ENCODE assay signal across 5 worm cellular contexts in genomic region chrIII:10305295-10305694, ce11.
TF ChIP-seq lines count a peak whose summit lies in the region.

No protein-coding gene starts in this region.

TF ChIP-seq in whole organism, L1 larva, 84 proteins besides CTCF, POLR2A, EP300 and RAD21:
- TF ChIP-seq efl-1 (optimal IDR thresholded peaks at IDR 0.05; lab: Kevin White, UChicago) = no peak
- TF ChIP-seq efl-1 (GFP tag; optimal IDR thresholded peaks at IDR 0.05 in 1 of 2; lab: Kevin White, UChicago) = peak in 1 of 2 experiments; percentile 18
- TF ChIP-seq egl-13 (tag; optimal IDR thresholded peaks at IDR 0.05; lab: Kevin White, UChicago) = no peak
- TF ChIP-seq elt-2 (tag; optimal IDR thresholded peaks at IDR 0.05; lab: Kevin White, UChicago) = peak; percentile 76
- no peak for TF ChIP-seq sptf-1 (tag; optimal IDR thresholded peaks at IDR 0.05; lab: Kevin White, UChicago)
- no peak for TF ChIP-seq unc-62 (GFP tag; optimal IDR thresholded peaks at IDR 0.05; lab: Kevin White, UChicago)
TF ChIP-seq in whole organism, L1 larva: peak in this region for 2.

TF ChIP-seq in whole organism, L2 larva, 48 proteins besides CTCF, POLR2A, EP300 and RAD21:
- TF ChIP-seq mdl-1 (tag; optimal IDR thresholded peaks at IDR 0.05; lab: Kevin White, UChicago) (no peak), fos-1 (tag; optimal IDR thresholded peaks at IDR 0.05; lab: Kevin White, UChicago) (peak; percentile 94)

TF ChIP-seq in whole organism, L3 larva, 47 proteins besides CTCF, POLR2A, EP300 and RAD21:
- TF ChIP-seq fos-1 (tag; optimal IDR thresholded peaks at IDR 0.05; lab: Kevin White, UChicago) (no peak), lsy-12 (tag; optimal IDR thresholded peaks at IDR 0.05; lab: Kevin White, UChicago) (no peak), ama-1 (optimal IDR thresholded peaks at IDR 0.05; lab: Kevin White, UChicago) (no peak), R02D3.7 (tag; optimal IDR thresholded peaks at IDR 0.05; lab: Kevin White, UChicago) (no peak), jun-1 (tag; optimal IDR thresholded peaks at IDR 0.05; lab: Kevin White, UChicago) (peak; percentile 24), fkh-10 (GFP tag; optimal IDR thresholded peaks at IDR 0.05; lab: Kevin White, UChicago) (no peak), pqm-1 (tag; optimal IDR thresholded peaks at IDR 0.05; lab: Kevin White, UChicago) (peak; percentile 59), mdl-1 (tag; optimal IDR thresholded peaks at IDR 0.05; lab: Kevin White, UChicago) (no peak), skn-1 (tag; optimal IDR thresholded peaks at IDR 0.05; lab: Kevin White, UChicago) (no peak), daf-12 (tag; optimal IDR thresholded peaks at IDR 0.05; lab: Kevin White, UChicago) (no peak), elt-2 (tag; optimal IDR thresholded peaks at IDR 0.05; lab: Kevin White, UChicago) (peak; percentile 71), unc-62 (GFP tag; optimal IDR thresholded peaks at IDR 0.05; lab: Kevin White, UChicago) (no peak), nhr-23 (tag; optimal IDR thresholded peaks at IDR 0.05; lab: Kevin White, UChicago) (no peak)
TF ChIP-seq in whole organism, L3 larva: peak in this region for 3.

TF ChIP-seq in whole organism, L4 larva, 104 proteins besides CTCF, POLR2A, EP300 and RAD21:
- TF ChIP-seq vab-7 (GFP tag; IDR thresholded peaks at IDR 0.05; lab: Robert Waterston, UW) (no peak), dmd-6 (GFP tag; IDR thresholded peaks at IDR 0.05; lab: Robert Waterston, UW) (peak; percentile 21; the same call in 1 of the 2 replicates), pqm-1 (tag; optimal IDR thresholded peaks at IDR 0.05; lab: Kevin White, UChicago) (peak; percentile 58), php-3 (GFP tag; IDR thresholded peaks at IDR 0.05; lab: Robert Waterston, UW) (0 out of 2 replicates have a peak, but pooled peaks have one; percentile 39), unc-130 (GFP tag; optimal IDR thresholded peaks at IDR 0.05; lab: Kevin White, UChicago) (no peak), lin-1 (GFP tag; IDR thresholded peaks at IDR 0.05; lab: Robert Waterston, UW) (0 out of 2 replicates have a peak, but pooled peaks have one; percentile 33), nhr-28 (tag; optimal IDR thresholded peaks at IDR 0.05; lab: Kevin White, UChicago) (peak; percentile 34)

TF ChIP-seq in whole organism, young adult, 124 proteins besides CTCF, POLR2A, EP300 and RAD21:
- TF ChIP-seq T07F8.4 (tag; optimal IDR thresholded peaks at IDR 0.05; lab: Kevin White, UChicago) (no peak), mxl-1 (tag; optimal IDR thresholded peaks at IDR 0.05; lab: Kevin White, UChicago) (no peak), him-1 (tag; optimal IDR thresholded peaks at IDR 0.05; lab: Kevin White, UChicago) (no peak), nhr-80 (tag; optimal IDR thresholded peaks at IDR 0.05; lab: Kevin White, UChicago) (peak; percentile 42)
